Fruit fly (Drosophila melanogaster) whole organism, embryonic: Measurements from ENCODE around the gene Vha16-5.

Experiments used
- Atf3 ChIP-seq: fragments of 200-800 bp; sonication (Bioruptor generic); optimal IDR thresholded peaks from 3 replicates; lab custom pipeline; 2016; ENCODE audit warnings: missing biosample characterization, missing genetic modification characterization
- Bteb2 ChIP-seq: fragments of 200-800 bp; sonication (Bioruptor generic); optimal IDR thresholded peaks from 2 replicates; lab custom pipeline; 2016; ENCODE audit warnings: missing biosample characterization, missing genetic modification characterization
- CG10209 ChIP-seq: fragments of 200-800 bp; sonication (Bioruptor generic); optimal IDR thresholded peaks from 3 replicates; lab custom pipeline; 2017; ENCODE audit warnings: missing biosample characterization, mild to moderate bottlenecking, missing genetic modification characterization, missing genetic modification reagents
- CG10267 ChIP-seq: fragments of 200-800 bp; sonication (Bioruptor generic); optimal IDR thresholded peaks from 2 replicates; lab custom pipeline; 2018; ENCODE audit warnings: missing biosample characterization, mild to moderate bottlenecking, missing genetic modification characterization, moderate library complexity
- CG10366 ChIP-seq: fragments of 200-800 bp; sonication (Bioruptor generic); IDR thresholded peaks from 2 replicates; pipeline ENCODE4 v1.3.6; 2022; ENCODE audit warnings: missing biosample characterization, missing genetic modification characterization
- CG11456 ChIP-seq: fragments of 200-800 bp; sonication (Bioruptor generic); IDR thresholded peaks from 3 replicates; pipeline ENCODE4 v1.3.6; 2022; ENCODE audit warnings: missing biosample characterization, missing genetic modification characterization
- CG13424 ChIP-seq: fragments of 200-800 bp; sonication (Bioruptor generic); optimal IDR thresholded peaks from 2 replicates; lab custom pipeline; 2019; ENCODE audit warnings: missing biosample characterization, mild to moderate bottlenecking, missing genetic modification characterization, moderate library complexity
- CG14667 ChIP-seq: fragments of 200-800 bp; sonication (Bioruptor generic); IDR thresholded peaks from 2 replicates; pipeline ENCODE4 v1.3.6; 2022; ENCODE audit warnings: missing biosample characterization, missing genetic modification characterization
- CG1602 ChIP-seq: fragments of 200-800 bp; sonication (Bioruptor generic); optimal IDR thresholded peaks from 3 replicates; lab custom pipeline; 2016; ENCODE audit warnings: missing biosample characterization, missing genetic modification characterization
- CG17361 ChIP-seq: fragments of 200-800 bp; sonication (Bioruptor generic); IDR thresholded peaks from 3 replicates; pipeline ENCODE4 v1.3.6; 2022; ENCODE audit warnings: missing biosample characterization, missing genetic modification characterization
- CG17829 ChIP-seq: fragments of 200-800 bp; optimal IDR thresholded peaks from 2 replicates; lab custom pipeline; 2019; ENCODE audit warnings: missing biosample characterization, mild to moderate bottlenecking, missing genetic modification characterization, moderate library complexity
- CG18262 ChIP-seq: fragments of 200-800 bp; optimal IDR thresholded peaks from 3 replicates; lab custom pipeline; 2019; ENCODE audit warnings: missing biosample characterization, mild to moderate bottlenecking, missing genetic modification characterization, moderate library complexity
- CG3726 ChIP-seq: fragments of 200-800 bp; sonication (Bioruptor generic); IDR thresholded peaks from 3 replicates; pipeline ENCODE4, ENCODE4 v1.3.6; 2022; ENCODE audit warnings: missing biosample characterization, missing genetic modification characterization
- CG3847 ChIP-seq: fragments of 200-800 bp; sonication (Bioruptor generic); IDR thresholded peaks from 2 replicates; pipeline ENCODE4 v1.3.6; 2022; ENCODE audit warnings: missing biosample characterization, missing genetic modification characterization
- CG4820 ChIP-seq: fragments of 200-800 bp; sonication (Bioruptor generic); optimal IDR thresholded peaks from 3 replicates; lab custom pipeline; 2016; ENCODE audit warnings: missing biosample characterization, missing genetic modification characterization
- CG6254 ChIP-seq: fragments of 200-800 bp; sonication (Bioruptor generic); optimal IDR thresholded peaks from 3 replicates; lab custom pipeline; 2017; ENCODE audit warnings: mild to moderate bottlenecking, missing biosample characterization, missing genetic modification reagents, missing genetic modification characterization
- CG6689 ChIP-seq: fragments of 200-800 bp; sonication (Bioruptor generic); IDR thresholded peaks from 2 replicates; pipeline ENCODE4 v1.3.6; 2022; ENCODE audit warnings: missing biosample characterization, missing genetic modification characterization
- CG7372 ChIP-seq: fragments of 200-800 bp; sonication (Bioruptor generic); IDR thresholded peaks from 2 replicates; pipeline ENCODE4 v1.3.6; 2022; ENCODE audit warnings: missing biosample characterization, missing genetic modification characterization
- CG8281 ChIP-seq: fragments of 200-800 bp; sonication (Bioruptor generic); optimal IDR thresholded peaks from 2 replicates; lab custom pipeline; 2018; ENCODE audit warnings: missing biosample characterization, mild to moderate bottlenecking, missing genetic modification characterization, moderate library complexity
- CG8388 ChIP-seq: fragments of 200-800 bp; sonication (Bioruptor generic); optimal IDR thresholded peaks from 2 replicates; lab custom pipeline; 2019; ENCODE audit warnings: missing biosample characterization, mild to moderate bottlenecking, missing genetic modification characterization, moderate library complexity
- CG8944 ChIP-seq: fragments of 200-800 bp; sonication (Bioruptor generic); optimal IDR thresholded peaks from 3 replicates; lab custom pipeline; 2016; ENCODE audit warnings: missing biosample characterization, missing genetic modification characterization
- CG9215 ChIP-seq: fragments of 200-800 bp; sonication (Bioruptor generic); IDR thresholded peaks from 2 replicates; pipeline ENCODE4 v1.3.6; 2022; ENCODE audit warnings: missing biosample characterization, missing genetic modification characterization
- E2f1 ChIP-seq: fragments of 200-800 bp; sonication (Bioruptor generic); IDR thresholded peaks from 2 replicates; pipeline ENCODE4 v1.3.6; 2022; ENCODE audit warnings: missing biosample characterization, missing genetic modification characterization
- E2f2 ChIP-seq: fragments of 200-800 bp; sonication (Bioruptor generic); IDR thresholded peaks from 2 replicates; pipeline ENCODE4 v1.3.6; 2022; ENCODE audit warnings: missing biosample characterization, missing genetic modification characterization
- Eip74EF ChIP-seq, 2 experiments: fragments of 200-800 bp in 1 of 2; fragments of >200 bp in 1 of 2; sonication (Bioruptor generic) in 1 of 2; optimal IDR thresholded peaks; 2 replicates each; lab custom pipeline; 2017 to 2019; ENCODE audit warnings: missing biosample characterization in 2 of 2, missing genetic modification characterization in 2 of 2, mild to moderate bottlenecking in 1 of 2, moderate library complexity in 1 of 2
- GATAe ChIP-seq: fragments of 200-800 bp; sonication (Bioruptor generic); conservative IDR thresholded peaks from 2 replicates; pipeline ENCODE4 v1.3.6; 2022; ENCODE audit warnings: missing biosample characterization, missing genetic modification characterization
- HLH54F ChIP-seq: fragments of 200-800 bp; sonication (Bioruptor generic); optimal IDR thresholded peaks from 3 replicates; lab custom pipeline; 2016; ENCODE audit warnings: missing biosample characterization, missing genetic modification characterization
- Hey ChIP-seq: fragments of 200-800 bp; sonication (Bioruptor generic); optimal IDR thresholded peaks from 3 replicates; lab custom pipeline; 2018; ENCODE audit warnings: missing biosample characterization, mild to moderate bottlenecking, missing genetic modification characterization
- MTF-1 ChIP-seq: fragments of 200-800 bp; sonication (Bioruptor generic); optimal IDR thresholded peaks from 2 replicates; lab custom pipeline; 2018; ENCODE audit warnings: missing biosample characterization, mild to moderate bottlenecking, missing genetic modification characterization, borderline replicate concordance
- Med ChIP-seq: fragments of 200-800 bp; sonication (Bioruptor generic); peaks from one replicate; lab custom pipeline; 2016; ENCODE audit warnings: missing biosample characterization, missing genetic modification characterization, mild to moderate bottlenecking, inconsistent platforms, moderate library complexity
- Nf-YB ChIP-seq: fragments of 200-800 bp; sonication (Bioruptor generic); optimal IDR thresholded peaks from 3 replicates; lab custom pipeline; 2019; ENCODE audit warnings: missing biosample characterization, mild to moderate bottlenecking, missing genetic modification characterization, moderate library complexity
- Ravus ChIP-seq: fragments of 200-800 bp; sonication (Bioruptor generic); IDR thresholded peaks from 2 replicates; pipeline ENCODE4 v1.3.6; 2022; ENCODE audit warnings: missing biosample characterization, missing genetic modification characterization
- Spps ChIP-seq: fragments of 200-800 bp; sonication (Bioruptor generic); optimal IDR thresholded peaks from 2 replicates; lab custom pipeline; 2018; ENCODE audit warnings: missing biosample characterization, mild to moderate bottlenecking, missing genetic modification characterization
- Taf1 ChIP-seq: fragments of 200-800 bp; sonication (Bioruptor generic); IDR thresholded peaks from 2 replicates; pipeline ENCODE4 v1.3.6; 2022; ENCODE audit warnings: missing biosample characterization, missing genetic modification characterization
- al ChIP-seq: fragments of 200-800 bp; sonication (Bioruptor generic); IDR thresholded peaks from 2 replicates; pipeline ENCODE4 v1.3.6; 2022; ENCODE audit warnings: missing biosample characterization, missing genetic modification characterization
- ara ChIP-seq: fragments of 200-800 bp; sonication (Bioruptor generic); IDR thresholded peaks from 2 replicates; pipeline ENCODE4 v1.3.6; 2022; ENCODE audit warnings: missing biosample characterization, missing genetic modification characterization
- az2 ChIP-seq: fragments of 200-800 bp; sonication (Bioruptor generic); optimal IDR thresholded peaks from 3 replicates; lab custom pipeline; 2016; ENCODE audit warnings: missing biosample characterization, missing genetic modification characterization
- bab2 ChIP-seq: fragments of 200-800 bp; sonication (Bioruptor generic); optimal IDR thresholded peaks from 2 replicates; lab custom pipeline; 2016; ENCODE audit warnings: missing biosample characterization, missing genetic modification characterization
- bcd ChIP-seq: fragments of 200-800 bp; sonication (Bioruptor generic); optimal IDR thresholded peaks from 2 replicates; lab custom pipeline; 2017; ENCODE audit warnings: missing biosample characterization, mild to moderate bottlenecking, missing genetic modification characterization
- bsh ChIP-seq, 2 experiments: fragments of 200-800 bp; sonication (Bioruptor generic); optimal IDR thresholded peaks; 2 replicates each; lab custom pipeline; 2017 to 2018; ENCODE audit warnings: mild to moderate bottlenecking in 2 of 2, missing biosample characterization in 2 of 2, missing genetic modification characterization in 2 of 2, moderate library complexity in 1 of 2
- cato ChIP-seq: fragments of 200-800 bp; sonication (Bioruptor generic); optimal IDR thresholded peaks from 2 replicates; lab custom pipeline; 2016; ENCODE audit warnings: missing biosample characterization, missing genetic modification characterization, borderline replicate concordance
- ci ChIP-seq: fragments of 200-800 bp; sonication (Bioruptor generic); IDR thresholded peaks from 3 replicates; pipeline ENCODE4 v1.3.6; 2022; ENCODE audit warnings: missing biosample characterization, missing genetic modification characterization
- crc ChIP-seq: fragments of 200-800 bp; sonication (Bioruptor generic); optimal IDR thresholded peaks from 2 replicates; lab custom pipeline; 2016; ENCODE audit warnings: missing biosample characterization, missing genetic modification characterization
- esg ChIP-seq: fragments of 200-800 bp; sonication (Bioruptor generic); conservative IDR thresholded peaks from 2 replicates; pipeline ENCODE4 v1.3.6; 2022; ENCODE audit warnings: missing biosample characterization, missing genetic modification characterization
- gce ChIP-seq: fragments of 200-800 bp; sonication (Bioruptor generic); IDR thresholded peaks from 3 replicates; pipeline ENCODE4 v1.3.6; 2022; ENCODE audit warnings: missing biosample characterization, missing genetic modification characterization
- gcm ChIP-seq: fragments of 200-800 bp; sonication (Bioruptor generic); optimal IDR thresholded peaks from 2 replicates; lab custom pipeline; 2019; ENCODE audit warnings: missing biosample characterization, mild to moderate bottlenecking, missing genetic modification characterization, moderate library complexity
- maf-S ChIP-seq: fragments of 200-800 bp; sonication (Bioruptor generic); optimal IDR thresholded peaks from 2 replicates; lab custom pipeline; 2016; ENCODE audit warnings: missing biosample characterization, missing genetic modification characterization
- oc ChIP-seq: fragments of 200-800 bp; sonication (Bioruptor generic); optimal IDR thresholded peaks from 2 replicates; lab custom pipeline; 2018; ENCODE audit warnings: missing biosample characterization, mild to moderate bottlenecking, missing genetic modification characterization, moderate library complexity
- pho ChIP-seq: fragments of 200-800 bp; sonication (Bioruptor generic); optimal IDR thresholded peaks from 2 replicates; lab custom pipeline; 2016; ENCODE audit warnings: missing biosample characterization, missing genetic modification characterization
- shn ChIP-seq: fragments of 200-800 bp; sonication (Bioruptor generic); optimal IDR thresholded peaks from 3 replicates; lab custom pipeline; 2016; ENCODE audit warnings: missing biosample characterization, missing genetic modification characterization
- wor ChIP-seq: fragments of 200-800 bp; sonication (Bioruptor generic); IDR thresholded peaks from 2 replicates; pipeline ENCODE4 v1.3.6; 2022; ENCODE audit warnings: missing biosample characterization, missing genetic modification characterization

Gene Vha16-5

DNA sequence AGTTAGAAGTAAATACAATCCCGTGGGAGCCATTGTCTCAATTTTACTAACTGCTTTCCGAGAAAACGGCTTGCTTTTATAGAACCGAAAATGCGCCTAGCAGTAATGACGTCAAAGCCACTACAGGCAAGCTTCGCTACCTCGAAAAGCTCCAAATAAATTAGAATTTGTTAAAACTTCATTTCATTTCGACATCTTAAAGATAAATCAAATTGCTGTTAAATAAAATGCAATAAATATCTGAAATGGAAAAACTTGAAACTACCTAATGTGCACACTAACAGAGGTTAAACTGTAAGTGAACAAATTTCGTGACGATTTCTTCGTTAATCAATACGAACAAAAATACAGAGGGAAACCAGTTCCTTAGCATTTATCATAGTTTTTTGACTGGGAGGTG, 38.9 kb downstream of the Vha16-5 start, which contains the start of gene CG7300 (continued):
- TF ChIP-seq Nf-YB (GFP tag; lab: Kevin White, UChicago), result peak; percentile 5
- peak; percentile 57 for TF ChIP-seq CG6689 (GFP tag; lab: Robert Waterston, UW)
- TF ChIP-seq bcd, result peak; percentile 58
- TF ChIP-seq CG10209 (GFP tag; lab: Kevin White, UChicago), result peak; percentile 31
- TF ChIP-seq al, result peak; percentile 73
- TF ChIP-seq MTF-1 (GFP tag; lab: Kevin White, UChicago), result no peak
- TF ChIP-seq shn, result no peak
- TF ChIP-seq CG6254, result peak; percentile 9
- peak; percentile 58; the same call in 1 of the 2 replicates for TF ChIP-seq CG10366 (GFP tag; lab: Robert Waterston, UW)
- peak in 1 of 2 experiments; percentile 73 for TF ChIP-seq bsh (GFP tag; optimal IDR thresholded peaks at IDR 0.05; lab: Kevin White, UChicago)
- peak; percentile 24 for TF ChIP-seq bab2 (GFP tag; lab: Kevin White, UChicago)
- peak; percentile 39 for TF ChIP-seq oc (tag; lab: Kevin White, UChicago)
- TF ChIP-seq E2f1 (GFP tag; lab: Robert Waterston, UW), result peak; percentile 41; the same call in 1 of the 2 replicates
- TF ChIP-seq pho (GFP tag; lab: Kevin White, UChicago), result peak; percentile 36
- peak; percentile 40 for TF ChIP-seq CG13424 (tag; lab: Kevin White, UChicago)
- peak; percentile 58; the same call in 1 of the 2 replicates for TF ChIP-seq CG7372 (GFP tag; lab: Robert Waterston, UW)
- TF ChIP-seq Med (GFP tag; lab: Kevin White, UChicago), result peak; percentile 93
- peak; percentile 27 for TF ChIP-seq CG10267 (tag; lab: Kevin White, UChicago)
- peak; percentile 61 for TF ChIP-seq CG9215 (GFP tag; lab: Robert Waterston, UW)
- peak; percentile 26; the same call in 1 of the 2 replicates for TF ChIP-seq Ravus (GFP tag; lab: Robert Waterston, UW)
- TF ChIP-seq CG18262 (tag; lab: Kevin White, UChicago), result peak; percentile 59
- peak; percentile 17 for TF ChIP-seq CG17829 (tag; lab: Kevin White, UChicago)
- peak; percentile 31 for TF ChIP-seq az2 (GFP tag; lab: Kevin White, UChicago)
- no peak for TF ChIP-seq Hey (tag; lab: Kevin White, UChicago)
- TF ChIP-seq crc (GFP tag; lab: Kevin White, UChicago), result no peak
- TF ChIP-seq E2f2 (GFP tag; lab: Robert Waterston, UW), result peak; percentile 30; the same call in 1 of the 2 replicates
- TF ChIP-seq CG8281, result no peak
- peak; percentile 41 for TF ChIP-seq CG14667 (GFP tag; lab: Robert Waterston, UW)
- peak; percentile 39 for TF ChIP-seq CG4820 (GFP tag; lab: Kevin White, UChicago)
- peak in 1 of 2 experiments; percentile 40 for TF ChIP-seq Eip74EF (GFP tag; optimal IDR thresholded peaks at IDR 0.05; lab: Kevin White, UChicago)
- peak; percentile 54; the same call in 2 of the 3 replicates for TF ChIP-seq CG17361 (GFP tag; lab: Robert Waterston, UW)
- peak; percentile 22 for TF ChIP-seq CG1602 (GFP tag; lab: Kevin White, UChicago)
- peak; percentile 24; the same call in 1 of the 2 replicates for TF ChIP-seq esg (GFP tag; lab: Robert Waterston, UW)
- TF ChIP-seq gcm (GFP tag; lab: Kevin White, UChicago), result no peak
- TF ChIP-seq Bteb2 (GFP tag; lab: Kevin White, UChicago), result peak; percentile 68
- TF ChIP-seq cato (GFP tag; lab: Kevin White, UChicago), result peak; percentile 5
- TF ChIP-seq ara, result peak; percentile 70; the same call in 1 of the 2 replicates
- TF ChIP-seq gce (GFP tag; lab: Robert Waterston, UW), result no peak
- no peak for TF ChIP-seq CG3726 (GFP tag; lab: Robert Waterston, UW)
- TF ChIP-seq CG8388 (GFP tag; lab: Kevin White, UChicago), result peak; percentile 39
- TF ChIP-seq maf-S (GFP tag; lab: Kevin White, UChicago), result no peak
- TF ChIP-seq CG11456 (GFP tag; lab: Robert Waterston, UW), result peak; percentile 76
- TF ChIP-seq HLH54F (GFP tag; lab: Kevin White, UChicago), result peak; percentile 21
- peak; percentile 72 for TF ChIP-seq Taf1
- TF ChIP-seq Spps, result peak; percentile 40
- TF ChIP-seq ci (GFP tag; lab: Robert Waterston, UW), result peak; percentile 69; the same call in 1 of the 3 replicates
- 0 out of 2 replicates have a peak, but pooled peaks have one; percentile 40 for TF ChIP-seq GATAe (GFP tag; lab: Robert Waterston, UW)
- peak; percentile 1 for TF ChIP-seq Atf3
- TF ChIP-seq CG3847, result peak; percentile 63
- peak; percentile 23 for TF ChIP-seq CG8944
- no peak for TF ChIP-seq wor (GFP tag; lab: Robert Waterston, UW)
